Fruit fly (Drosophila melanogaster) whole organism, embryonic: ENCODE results near the gene Tango2.

Experiments
- CG10366 ChIP-seq: fragments of 200-800 bp; sonication (Bioruptor generic); IDR thresholded peaks from 2 replicates; pipeline ENCODE4 v1.3.6; 2022; ENCODE audit warnings: missing biosample characterization, missing genetic modification characterization
- CG11456 ChIP-seq: fragments of 200-800 bp; sonication (Bioruptor generic); IDR thresholded peaks from 3 replicates; pipeline ENCODE4 v1.3.6; 2022; ENCODE audit warnings: missing biosample characterization, missing genetic modification characterization
- CG11504 ChIP-seq: fragments of 200-800 bp; sonication (Bioruptor generic); optimal IDR thresholded peaks from 3 replicates; lab custom pipeline; 2019; ENCODE audit warnings: missing biosample characterization, mild to moderate bottlenecking, missing genetic modification characterization, moderate library complexity
- CG11695 ChIP-seq: fragments of 200-800 bp; sonication (Bioruptor generic); IDR thresholded peaks from 3 replicates; pipeline ENCODE4 v1.3.6; 2022; ENCODE audit warnings: missing biosample characterization, missing genetic modification characterization
- CG13424 ChIP-seq: fragments of 200-800 bp; sonication (Bioruptor generic); optimal IDR thresholded peaks from 2 replicates; lab custom pipeline; 2019; ENCODE audit warnings: missing biosample characterization, mild to moderate bottlenecking, missing genetic modification characterization, moderate library complexity
- CG15479 ChIP-seq: fragments of 200-800 bp; sonication (Bioruptor generic); optimal IDR thresholded peaks from 3 replicates; lab custom pipeline; 2019; ENCODE audit warnings: missing biosample characterization, mild to moderate bottlenecking, missing genetic modification characterization, moderate library complexity
- CG16779 ChIP-seq: fragments of 200-800 bp; sonication (Bioruptor generic); IDR thresholded peaks from 2 replicates; pipeline ENCODE4 v1.3.6; 2022; ENCODE audit warnings: missing biosample characterization, missing genetic modification characterization
- CG17361 ChIP-seq: fragments of 200-800 bp; sonication (Bioruptor generic); IDR thresholded peaks from 3 replicates; pipeline ENCODE4 v1.3.6; 2022; ENCODE audit warnings: missing biosample characterization, missing genetic modification characterization
- CG30403 ChIP-seq: fragments of 200-800 bp; sonication (Bioruptor generic); optimal IDR thresholded peaks from 3 replicates; lab custom pipeline; 2016; ENCODE audit warnings: missing biosample characterization, missing genetic modification characterization
- CG34422 ChIP-seq: fragments of 200-800 bp; sonication (Bioruptor generic); IDR thresholded peaks from 3 replicates; pipeline ENCODE4 v1.3.6; 2022; ENCODE audit warnings: missing biosample characterization, missing genetic modification characterization
- CG4282 ChIP-seq: fragments of 200-800 bp; sonication (Bioruptor generic); optimal IDR thresholded peaks from 2 replicates; lab custom pipeline; 2016; ENCODE audit warnings: missing biosample characterization, missing genetic modification characterization
- CG6813 ChIP-seq: fragments of 200-800 bp; sonication (Bioruptor generic); optimal IDR thresholded peaks from 2 replicates; lab custom pipeline; 2017; ENCODE audit warnings: missing biosample characterization, missing genetic modification characterization, mild to moderate bottlenecking, moderate library complexity, missing genetic modification reagents
- CG8924 ChIP-seq: fragments of 200-800 bp; optimal IDR thresholded peaks from 3 replicates; lab custom pipeline; 2019; ENCODE audit warnings: missing biosample characterization, mild to moderate bottlenecking, missing genetic modification characterization, moderate library complexity
- CG9932 ChIP-seq: fragments of 200-800 bp; sonication (Bioruptor generic); IDR thresholded peaks from 2 replicates; pipeline ENCODE4 v1.3.6; 2022; ENCODE audit warnings: missing biosample characterization, missing genetic modification characterization
- D19B ChIP-seq: fragments of 200-800 bp; sonication (Bioruptor generic); optimal IDR thresholded peaks from 2 replicates; lab custom pipeline; 2017; ENCODE audit warnings: missing biosample characterization, mild to moderate bottlenecking, missing genetic modification characterization
- ERR ChIP-seq: fragments of 200-800 bp; sonication (Bioruptor generic); optimal IDR thresholded peaks from 2 replicates; lab custom pipeline; 2016; ENCODE audit warnings: missing biosample characterization, missing genetic modification characterization
- HLH54F ChIP-seq: fragments of 200-800 bp; sonication (Bioruptor generic); optimal IDR thresholded peaks from 3 replicates; lab custom pipeline; 2016; ENCODE audit warnings: missing biosample characterization, missing genetic modification characterization
- Hr39 ChIP-seq: fragments of >200 bp; optimal IDR thresholded peaks from 2 replicates; lab custom pipeline; 2017
- Hr78 ChIP-seq, 2 experiments: fragments of 200-800 bp in 1 of 2; fragments of >200 bp in 1 of 2; sonication (Bioruptor generic) in 1 of 2; optimal IDR thresholded peaks; 2 replicates each; lab custom pipeline; 2017 to 2019; ENCODE audit warnings: missing biosample characterization in 2 of 2, missing genetic modification characterization in 2 of 2, mild to moderate bottlenecking in 1 of 2, moderate library complexity in 1 of 2
- Jarid2 ChIP-seq: fragments of 200-800 bp; sonication (Bioruptor generic); optimal IDR thresholded peaks from 3 replicates; lab custom pipeline; 2017; ENCODE audit warnings: mild to moderate bottlenecking, missing biosample characterization, missing genetic modification reagents, missing genetic modification characterization
- NK7.1 ChIP-seq: fragments of 200-800 bp; sonication (Bioruptor generic); optimal IDR thresholded peaks from 3 replicates; lab custom pipeline; 2016; ENCODE audit warnings: missing biosample characterization, missing genetic modification characterization
- Nf-YC ChIP-seq: fragments of 200-800 bp; optimal IDR thresholded peaks from 3 replicates; lab custom pipeline; 2019; ENCODE audit warnings: missing biosample characterization, mild to moderate bottlenecking, missing genetic modification characterization, moderate library complexity
- Oaz ChIP-seq: fragments of 200-800 bp; sonication (Bioruptor generic); IDR thresholded peaks from 2 replicates; pipeline ENCODE4 v1.3.6; 2022; ENCODE audit warnings: missing biosample characterization, missing genetic modification characterization
- Rfx ChIP-seq: fragments of 200-800 bp; sonication (Bioruptor generic); IDR thresholded peaks from 2 replicates; pipeline ENCODE4 v1.3.6; 2022; ENCODE audit warnings: missing biosample characterization, missing genetic modification characterization
- Scr ChIP-seq: fragments of 200-800 bp; sonication (Bioruptor generic); IDR thresholded peaks from 2 replicates; pipeline ENCODE4 v1.3.6; 2022; ENCODE audit warnings: missing biosample characterization, missing genetic modification characterization; ENCODE audit not compliant: partially characterized antibody
- Six4 ChIP-seq: fragments of 200-800 bp; sonication (Bioruptor generic); optimal IDR thresholded peaks from 2 replicates; lab custom pipeline; 2016; ENCODE audit warnings: missing biosample characterization, missing genetic modification characterization
- Taf1 ChIP-seq: fragments of 200-800 bp; sonication (Bioruptor generic); IDR thresholded peaks from 2 replicates; pipeline ENCODE4 v1.3.6; 2022; ENCODE audit warnings: missing biosample characterization, missing genetic modification characterization
- Xbp1 ChIP-seq: fragments of 200-800 bp; sonication (Bioruptor generic); optimal IDR thresholded peaks from 3 replicates; lab custom pipeline; 2016; ENCODE audit warnings: missing biosample characterization, mild to moderate bottlenecking, missing genetic modification characterization
- abd-A ChIP-seq: fragments of 200-800 bp; sonication (Bioruptor generic); optimal IDR thresholded peaks from 3 replicates; lab custom pipeline; 2019; ENCODE audit warnings: missing biosample characterization, mild to moderate bottlenecking, missing genetic modification characterization, moderate library complexity
- ase ChIP-seq: fragments of 200-800 bp; sonication (Bioruptor generic); IDR thresholded peaks from 3 replicates; pipeline ENCODE4 v1.3.6; 2022; ENCODE audit warnings: missing biosample characterization, missing genetic modification characterization
- bab2 ChIP-seq: fragments of 200-800 bp; sonication (Bioruptor generic); optimal IDR thresholded peaks from 2 replicates; lab custom pipeline; 2016; ENCODE audit warnings: missing biosample characterization, missing genetic modification characterization
- cg ChIP-seq: fragments of 200-800 bp; sonication (Bioruptor generic); optimal IDR thresholded peaks from 3 replicates; lab custom pipeline; 2019; ENCODE audit warnings: missing biosample characterization, mild to moderate bottlenecking, missing genetic modification characterization, moderate library complexity
- cwo ChIP-seq: fragments of 200-800 bp; sonication (Bioruptor generic); optimal IDR thresholded peaks from 3 replicates; lab custom pipeline; 2017; ENCODE audit warnings: missing biosample characterization, missing genetic modification characterization, mild to moderate bottlenecking, moderate library complexity, missing genetic modification reagents
- ewg ChIP-seq: fragments of 200-800 bp; sonication (Bioruptor generic); optimal IDR thresholded peaks from 3 replicates; lab custom pipeline; 2017; ENCODE audit warnings: mild to moderate bottlenecking, missing biosample characterization, missing genetic modification reagents, missing genetic modification characterization
- ftz-f1 ChIP-seq: fragments of 200-800 bp; sonication (Bioruptor generic); optimal IDR thresholded peaks from 2 replicates; lab custom pipeline; 2016; ENCODE audit warnings: missing biosample characterization, missing genetic modification characterization
- gcm ChIP-seq: fragments of 200-800 bp; sonication (Bioruptor generic); optimal IDR thresholded peaks from 2 replicates; lab custom pipeline; 2019; ENCODE audit warnings: missing biosample characterization, mild to moderate bottlenecking, missing genetic modification characterization, moderate library complexity
- gem ChIP-seq: fragments of 200-800 bp; sonication (Bioruptor generic); optimal IDR thresholded peaks from 2 replicates; lab custom pipeline; 2019; ENCODE audit warnings: missing biosample characterization, mild to moderate bottlenecking, missing genetic modification characterization, moderate library complexity
- gt ChIP-seq: fragments of 200-800 bp; sonication (Bioruptor generic); IDR thresholded peaks from 2 replicates; pipeline ENCODE4 v1.3.6; 2022; ENCODE audit warnings: missing biosample characterization, missing genetic modification characterization
- jigr1 ChIP-seq: fragments of 200-800 bp; sonication (Bioruptor generic); IDR thresholded peaks from 3 replicates; pipeline ENCODE4 v1.3.6; 2022; ENCODE audit warnings: missing biosample characterization, missing genetic modification characterization
- kah ChIP-seq: fragments of 200-800 bp; sonication (Bioruptor generic); optimal IDR thresholded peaks from 2 replicates; lab custom pipeline; 2018; ENCODE audit warnings: missing biosample characterization, mild to moderate bottlenecking, missing genetic modification characterization
- lab ChIP-seq: fragments of 200-800 bp; sonication (Bioruptor generic); optimal IDR thresholded peaks from 3 replicates; lab custom pipeline; 2017; ENCODE audit warnings: missing biosample characterization, missing genetic modification characterization, mild to moderate bottlenecking, moderate library complexity, missing genetic modification reagents
- nau ChIP-seq: fragments of 200-800 bp; sonication (Bioruptor generic); optimal IDR thresholded peaks from 3 replicates; lab custom pipeline; 2017; ENCODE audit warnings: missing biosample characterization, mild to moderate bottlenecking, missing genetic modification characterization, missing genetic modification reagents
- pnt ChIP-seq: fragments of 200-800 bp; sonication (Bioruptor generic); optimal IDR thresholded peaks from 3 replicates; lab custom pipeline; 2016; ENCODE audit warnings: missing biosample characterization, missing genetic modification characterization
- run ChIP-seq: fragments of 200-800 bp; sonication (Bioruptor generic); optimal IDR thresholded peaks from 3 replicates; lab custom pipeline; 2018; ENCODE audit warnings: missing biosample characterization, mild to moderate bottlenecking, missing genetic modification characterization
- salm ChIP-seq: fragments of 200-800 bp; sonication (Bioruptor generic); optimal IDR thresholded peaks from 2 replicates; lab custom pipeline; 2018; ENCODE audit warnings: missing biosample characterization, mild to moderate bottlenecking, missing genetic modification characterization
- sima ChIP-seq: fragments of 200-800 bp; sonication (Bioruptor generic); optimal IDR thresholded peaks from 2 replicates; lab custom pipeline; 2016; ENCODE audit warnings: missing biosample characterization, missing genetic modification characterization
- so ChIP-seq: fragments of 200-800 bp; sonication (Bioruptor generic); IDR thresholded peaks from 3 replicates; pipeline ENCODE4 v1.3.6; 2022; ENCODE audit warnings: missing biosample characterization, missing genetic modification characterization
- tna ChIP-seq: fragments of 200-800 bp; sonication (Bioruptor generic); IDR thresholded peaks from 2 replicates; pipeline ENCODE4 v1.3.6; 2022; ENCODE audit warnings: missing biosample characterization, missing genetic modification characterization; ENCODE audit not compliant: partially characterized antibody
- zen2 ChIP-seq: fragments of 200-800 bp; sonication (Bioruptor generic); IDR thresholded peaks from 3 replicates; pipeline ENCODE4 v1.3.6; 2022; ENCODE audit warnings: missing biosample characterization, missing genetic modification characterization; ENCODE audit not compliant: partially characterized antibody

Tango2 gene

DNA sequence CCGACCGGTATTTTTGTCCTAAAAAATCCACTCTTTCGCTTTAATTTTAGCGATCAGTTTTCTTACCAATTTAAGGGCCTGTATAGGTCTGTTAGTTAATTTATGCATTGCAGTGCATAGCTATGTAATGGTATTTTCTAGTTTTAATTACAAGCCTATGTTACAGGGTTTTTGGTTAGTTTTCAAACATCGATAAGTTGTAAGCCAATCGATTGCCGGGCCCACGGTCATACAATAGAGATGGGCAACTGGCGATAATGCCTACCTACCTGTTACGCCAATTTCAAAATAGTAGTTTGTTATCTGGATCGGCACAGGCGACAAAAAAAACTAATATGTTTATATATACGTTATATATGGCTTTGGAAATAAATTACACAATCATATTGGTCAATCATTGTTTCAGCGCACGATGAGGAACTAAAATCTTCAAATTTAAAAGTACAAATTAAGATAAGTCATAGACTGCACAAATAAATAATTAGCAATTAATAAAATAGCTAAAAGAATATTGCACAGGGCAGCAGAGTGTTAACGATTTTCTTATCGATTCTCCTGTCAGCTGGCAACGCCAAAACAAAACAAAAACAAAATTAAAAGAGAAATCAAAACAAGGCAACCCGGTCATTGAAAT is at the start of gene Tango2, which contains the start of gene tth (continued):
- TF ChIP-seq gt (GFP tag; lab: Robert Waterston, UW) (no peak), cg (peak; percentile 20), ftz-f1 (GFP tag; lab: Kevin White, UChicago) (no peak), Scr (GFP tag; lab: Robert Waterston, UW) (peak; percentile 72), ewg (GFP tag; lab: Kevin White, UChicago) (peak; percentile 45), CG11456 (peak; percentile 61; the same call in 1 of the 3 replicates), Oaz (GFP tag; lab: Robert Waterston, UW) (peak; percentile 63), kah (GFP tag; lab: Kevin White, UChicago) (peak; percentile 18), CG4282 (no peak), Nf-YC (tag; lab: Kevin White, UChicago) (peak; percentile 79), CG11695 (GFP tag; lab: Robert Waterston, UW) (peak; percentile 70; the same call in 2 of the 3 replicates), bab2 (GFP tag; lab: Kevin White, UChicago) (peak; percentile 69), lab (GFP tag; lab: Kevin White, UChicago) (no peak), CG30403 (GFP tag; lab: Kevin White, UChicago) (peak; percentile 84), sima (GFP tag; lab: Kevin White, UChicago) (no peak), jigr1 (GFP tag; lab: Robert Waterston, UW) (no peak), HLH54F (GFP tag; lab: Kevin White, UChicago) (peak; percentile 58), abd-A (tag; lab: Kevin White, UChicago) (no peak), gem (tag; lab: Kevin White, UChicago) (peak; percentile 88), so (GFP tag; lab: Robert Waterston, UW) (peak; percentile 47; the same call in 1 of the 3 replicates), Six4 (peak; percentile 29), Taf1 (GFP tag; lab: Robert Waterston, UW) (no peak), CG11504 (tag; lab: Kevin White, UChicago) (no peak), salm (tag; lab: Kevin White, UChicago) (peak; percentile 51), CG16779 (no peak), gcm (peak; percentile 59), tna (GFP tag; lab: Robert Waterston, UW) (no peak), CG10366 (GFP tag; lab: Robert Waterston, UW) (peak; percentile 71), CG8924 (peak; percentile 75), Xbp1 (GFP tag; lab: Kevin White, UChicago) (peak; percentile 81), run (no peak), Jarid2 (GFP tag; lab: Kevin White, UChicago) (no peak), CG13424 (peak; percentile 80), D19B (GFP tag; lab: Kevin White, UChicago) (no peak), Hr39 (no peak), CG34422 (GFP tag; lab: Robert Waterston, UW) (peak; percentile 59; the same call in 2 of the 3 replicates), nau (GFP tag; lab: Kevin White, UChicago) (no peak), CG9932 (peak; percentile 87), Hr78 (GFP tag; optimal IDR thresholded peaks at IDR 0.05; lab: Kevin White, UChicago) (no peak), CG17361 (peak; percentile 75), zen2 (GFP tag; lab: Robert Waterston, UW) (no peak; the same call in 2 of the 3 replicates), ase (peak; percentile 4; the same call in 1 of the 3 replicates), CG15479 (GFP tag; lab: Kevin White, UChicago) (no peak), cwo (GFP tag; lab: Kevin White, UChicago) (peak; percentile 67), pnt (GFP tag; lab: Kevin White, UChicago) (peak; percentile 62), Rfx (GFP tag; lab: Robert Waterston, UW) (peak; percentile 81), CG6813 (GFP tag; lab: Kevin White, UChicago) (no peak), ERR (peak; percentile 42), NK7.1 (GFP tag; lab: Kevin White, UChicago) (no peak)
